Fruit fly (Drosophila melanogaster): ENCODE measurements around the gene CG13907.

Gene CG13907

dm6 chr3L:837552-838187 is 44.1 kb downstream of the CG13907 start, which contains the start of the genes CG13901 and CG13887 (continued):
- TF ChIP-seq CG31224 (GFP tag; IDR thresholded peaks at IDR 0.05), result peak; percentile 82
- TF ChIP-seq fd64A (GFP tag; optimal IDR thresholded peaks at IDR 0.05), result peak; percentile 45
- peak; percentile 90 for TF ChIP-seq Atf-2 (GFP tag; optimal IDR thresholded peaks at IDR 0.05)
- peak; percentile 83 for TF ChIP-seq CG4282 (GFP tag; optimal IDR thresholded peaks at IDR 0.05)
- peak; percentile 84 for TF ChIP-seq pzg (GFP tag; optimal IDR thresholded peaks at IDR 0.05)
- TF ChIP-seq tio (GFP tag; optimal IDR thresholded peaks at IDR 0.05), result no peak
- TF ChIP-seq fru (optimal IDR thresholded peaks at IDR 0.05), result peak; percentile 16
- 0 out of 2 replicates have a peak, but pooled peaks have one; percentile 52 for TF ChIP-seq dati (GFP tag; IDR thresholded peaks at IDR 0.05)
- peak; percentile 73; the same call in 2 of the 3 replicates for TF ChIP-seq CG14050 (GFP tag; IDR thresholded peaks at IDR 0.05)
- TF ChIP-seq amos (GFP tag; IDR thresholded peaks at IDR 0.05; ENCODE audit: partially characterized antibody), result 0 out of 2 replicates have a peak, but pooled peaks have one; percentile 18
- peak; percentile 91 for TF ChIP-seq az2 (GFP tag; optimal IDR thresholded peaks at IDR 0.05)
- peak; percentile 80 for TF ChIP-seq D19A (tag; optimal IDR thresholded peaks at IDR 0.05)
- peak; percentile 59 for TF ChIP-seq BEAF-32 (GFP tag; optimal IDR thresholded peaks at IDR 0.05)
- TF ChIP-seq Usf (GFP tag; optimal IDR thresholded peaks at IDR 0.05), result peak; percentile 79
- peak; percentile 85 for TF ChIP-seq Ets97D (GFP tag; optimal IDR thresholded peaks at IDR 0.05)
- TF ChIP-seq Vsx1 (GFP tag; optimal IDR thresholded peaks at IDR 0.05), result peak; percentile 75
- peak; percentile 94 for TF ChIP-seq Abd-B (GFP tag; optimal IDR thresholded peaks at IDR 0.05)
- TF ChIP-seq CG17328 (GFP tag; IDR thresholded peaks at IDR 0.05), result peak; percentile 84
- peak; percentile 77 for TF ChIP-seq zen (tag; optimal IDR thresholded peaks at IDR 0.05)
- peak; percentile 70 for TF ChIP-seq Nf-YB (GFP tag; optimal IDR thresholded peaks at IDR 0.05)
- peak; percentile 82 for TF ChIP-seq en (GFP tag; optimal IDR thresholded peaks at IDR 0.05)
- TF ChIP-seq sima (GFP tag; optimal IDR thresholded peaks at IDR 0.05), result peak; percentile 7
- peak; percentile 62 for TF ChIP-seq corto (GFP tag; optimal IDR thresholded peaks at IDR 0.05)

DNA sequence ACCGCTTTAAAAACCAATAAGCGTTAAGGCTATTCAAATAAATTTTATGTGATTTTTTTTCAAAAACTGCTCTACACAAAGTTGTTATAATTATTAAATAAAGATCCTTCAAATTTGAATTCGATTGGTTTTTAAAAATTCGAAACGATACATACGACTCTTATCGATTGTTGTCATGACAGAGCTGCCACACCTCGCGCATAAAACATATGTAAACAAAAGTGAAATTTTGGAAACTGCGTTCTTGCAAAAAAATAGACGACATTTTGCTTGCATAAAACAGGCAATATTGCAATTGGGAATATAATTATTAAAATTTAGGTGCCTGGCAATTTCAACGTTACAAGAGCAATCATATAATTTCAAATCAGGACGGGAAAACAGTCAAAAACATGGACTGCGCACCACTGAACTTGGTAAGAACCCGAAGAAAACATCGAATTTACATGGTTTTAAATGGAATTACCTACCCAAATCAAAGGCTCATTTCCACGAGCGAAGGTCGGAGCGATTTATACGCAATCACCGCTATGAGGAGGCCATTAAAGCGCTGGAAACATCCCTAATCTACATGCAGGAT is 46.3 kb downstream of the CG13907 start, which contains the start of gene CG42554:
TSS of gene CG42554 (plus strand) at position 229 of the 580 bp plus-strand sequence.
- TF ChIP-seq Lhr (GFP tag; optimal IDR thresholded peaks at IDR 0.05) (no peak), knrl (GFP tag; IDR thresholded peaks at IDR 0.05; ENCODE audit: partially characterized antibody) (peak; percentile 41; the same call in 2 of the 3 replicates), gt (GFP tag; IDR thresholded peaks at IDR 0.05) (no peak), CG2129 (GFP tag; IDR thresholded peaks at IDR 0.05; ENCODE audit: partially characterized antibody) (peak; percentile 30; the same call in 1 of the 2 replicates), CG10267 (tag; optimal IDR thresholded peaks at IDR 0.05) (peak; percentile 38), CG1529 (GFP tag; optimal IDR thresholded peaks at IDR 0.05) (no peak), chm (GFP tag; IDR thresholded peaks at IDR 0.05) (no peak), Dll (GFP tag; IDR thresholded peaks at IDR 0.05; ENCODE audit: partially characterized antibody) (peak; percentile 67), btn (GFP tag; optimal IDR thresholded peaks at IDR 0.05) (no peak), gem (tag; optimal IDR thresholded peaks at IDR 0.05) (no peak), Bgb (GFP tag; IDR thresholded peaks at IDR 0.05; ENCODE audit: partially characterized antibody) (peak; percentile 58; the same call in 1 of the 2 replicates), CG4617 (GFP tag; optimal IDR thresholded peaks at IDR 0.05; ENCODE audit: borderline replicate concordance) (peak; percentile 59), CG11696 (GFP tag; IDR thresholded peaks at IDR 0.05) (no peak), ro (GFP tag; IDR thresholded peaks at IDR 0.05) (no peak), CG34422 (GFP tag; IDR thresholded peaks at IDR 0.05) (no peak), CG12155 (GFP tag; optimal IDR thresholded peaks at IDR 0.05) (no peak), ap (GFP tag; IDR thresholded peaks at IDR 0.05) (no peak), trem (tag; optimal IDR thresholded peaks at IDR 0.05) (peak; percentile 63), E2f2 (GFP tag; IDR thresholded peaks at IDR 0.05) (peak; percentile 92), CG16813 (GFP tag; IDR thresholded peaks at IDR 0.05; ENCODE audit: partially characterized antibody) (peak; percentile 51; the same call in 2 of the 3 replicates), sr (GFP tag; IDR thresholded peaks at IDR 0.05) (no peak), ssp (GFP tag; IDR thresholded peaks at IDR 0.05) (no peak), CG1603 (tag; optimal IDR thresholded peaks at IDR 0.05) (peak; percentile 20), tap (tag; optimal IDR thresholded peaks at IDR 0.05) (no peak), hbn (GFP tag; IDR thresholded peaks at IDR 0.05; ENCODE audit: partially characterized antibody) (peak; percentile 52; the same call in 1 of the 2 replicates), disco-r (GFP tag; optimal IDR thresholded peaks at IDR 0.05) (no peak)
